Worm (Caenorhabditis elegans): ENCODE results near the gene nhr-216.

The nhr-216 gene

DNA sequence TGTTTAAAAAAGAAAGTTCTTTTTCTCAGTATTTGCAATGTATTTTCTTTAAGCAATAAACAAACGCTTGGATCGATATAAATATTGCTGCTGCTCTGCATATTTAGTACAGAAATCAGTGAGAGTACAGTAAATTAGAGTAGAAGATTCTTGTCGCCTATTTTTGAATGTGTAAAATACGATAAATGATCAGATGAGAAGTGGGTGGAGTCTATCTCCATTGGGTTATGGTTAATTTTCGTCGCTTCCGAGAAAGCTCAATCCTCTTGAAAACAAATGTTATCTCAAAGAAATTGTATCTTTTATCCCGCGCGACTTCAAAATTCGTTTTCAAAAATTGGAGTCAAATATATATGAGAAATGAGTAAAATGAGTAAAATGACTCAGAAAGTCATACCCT is at the start of gene nhr-216:
Gene nhr-216 (minus strand): TSS at position 101 of the 400 bp plus-strand sequence.
- TF ChIP-seq nhr-77 (tag; optimal IDR thresholded peaks at IDR 0.05) (no peak), ceh-9 (tag; optimal IDR thresholded peaks at IDR 0.05) (no peak), elt-1 (tag; optimal IDR thresholded peaks at IDR 0.05) (no peak)

DNA sequence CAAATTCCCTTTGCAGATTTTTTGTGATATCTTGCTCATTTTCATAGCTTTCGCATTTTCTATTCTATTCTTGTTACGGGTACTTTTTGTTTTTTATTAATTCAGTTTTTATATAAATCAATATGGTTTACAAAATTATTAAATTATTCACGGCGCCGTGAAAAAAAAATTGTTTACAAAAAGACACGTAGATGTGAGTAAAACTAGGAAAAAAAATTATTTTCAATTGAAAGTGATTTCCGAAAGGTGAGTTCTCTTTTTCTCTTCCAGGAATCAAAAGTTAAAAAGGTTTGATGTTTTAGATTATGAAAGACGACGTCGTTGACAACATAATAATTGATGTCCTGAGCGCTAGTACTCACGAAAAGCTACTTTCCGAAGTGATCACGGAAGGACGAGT is 49.6 kb upstream of the nhr-216 start, which contains the start of gene C25A6.1:
Gene C25A6.1 (plus strand): TSS at position 301 of the 400 bp plus-strand sequence.
- TF ChIP-seq ceh-82 (tag; optimal IDR thresholded peaks at IDR 0.05) (no peak), daf-12 (tag; optimal IDR thresholded peaks at IDR 0.05) (no peak), mml-1 (tag; optimal IDR thresholded peaks at IDR 0.05) (no peak), nhr-67 (tag; optimal IDR thresholded peaks at IDR 0.05) (no peak), ama-1 (optimal IDR thresholded peaks at IDR 0.05) (no peak)

DNA sequence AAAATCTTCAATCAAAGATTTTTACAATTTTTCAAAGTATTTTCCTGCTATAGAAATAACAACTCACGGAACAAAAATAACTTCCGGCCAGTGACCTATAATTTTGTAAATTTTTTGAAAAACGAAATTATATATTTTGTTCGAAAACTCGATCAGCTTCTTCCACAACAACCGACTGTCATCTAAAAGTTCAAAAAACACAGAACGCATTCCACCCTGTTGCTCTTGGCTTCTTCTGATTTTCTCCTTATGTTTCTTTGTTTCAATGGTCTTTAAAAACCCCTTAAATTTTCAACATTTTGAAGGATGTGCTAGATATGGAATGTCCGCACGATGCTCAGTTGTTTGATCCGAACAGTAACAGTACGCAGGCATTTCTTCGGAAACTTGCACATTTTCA is 46.4 kb upstream of the nhr-216 start, which contains the start of gene dmsr-7:
Gene dmsr-7 (plus strand): TSS at position 301 of the 400 bp plus-strand sequence.
- TF ChIP-seq elt-1 (tag; optimal IDR thresholded peaks at IDR 0.05) (no peak), snpc-4 (tag; optimal IDR thresholded peaks at IDR 0.05) (no peak), unc-39 (tag; optimal IDR thresholded peaks at IDR 0.05) (no peak), unc-62 (GFP tag; optimal IDR thresholded peaks at IDR 0.05) (no peak), mml-1 (tag; optimal IDR thresholded peaks at IDR 0.05) (no peak), ceh-16 (tag; optimal IDR thresholded peaks at IDR 0.05) (no peak), elt-3 (tag; optimal IDR thresholded peaks at IDR 0.05) (no peak), nhr-76 (tag; optimal IDR thresholded peaks at IDR 0.05) (no peak), ceh-9 (tag; optimal IDR thresholded peaks at IDR 0.05) (no peak), nhr-28 (tag; optimal IDR thresholded peaks at IDR 0.05) (no peak), sea-2 (GFP tag; optimal IDR thresholded peaks at IDR 0.05) (no peak), nhr-25 (tag; optimal IDR thresholded peaks at IDR 0.05) (no peak), elt-2 (tag; optimal IDR thresholded peaks at IDR 0.05) (no peak), jun-1 (tag; optimal IDR thresholded peaks at IDR 0.05) (no peak), nhr-77 (tag; optimal IDR thresholded peaks at IDR 0.05) (no peak), ZK546.5 (tag; optimal IDR thresholded peaks at IDR 0.05) (no peak), nhr-11 (tag; optimal IDR thresholded peaks at IDR 0.05) (no peak), zag-1 (tag; optimal IDR thresholded peaks at IDR 0.05) (no peak), daf-12 (tag; optimal IDR thresholded peaks at IDR 0.05) (no peak)

DNA sequence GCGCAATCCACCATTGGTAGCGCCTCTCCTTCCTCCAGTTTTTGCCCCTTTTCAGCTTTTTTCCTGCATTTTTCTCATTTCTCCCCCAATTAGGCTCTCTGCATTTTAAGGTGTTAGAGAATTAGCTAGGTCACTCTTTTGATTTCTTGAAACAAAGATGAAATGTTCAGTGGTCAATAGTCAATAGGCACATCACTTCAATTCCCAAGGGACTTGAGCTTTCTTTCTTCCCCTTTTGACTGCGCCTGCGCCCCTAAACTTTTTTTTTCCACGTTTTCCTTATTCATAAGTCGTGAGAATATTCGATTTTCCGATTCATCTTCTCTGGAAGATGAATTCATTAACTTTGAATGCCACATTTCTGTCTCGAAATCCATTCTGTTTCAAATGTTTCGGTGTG is 45.3 kb upstream of the nhr-216 start:
- TF ChIP-seq ceh-28 (tag; optimal IDR thresholded peaks at IDR 0.05) (no peak), nfya-1 (tag; optimal IDR thresholded peaks at IDR 0.05; ENCODE audit: insufficient read depth) (no peak), mdl-1 (tag; optimal IDR thresholded peaks at IDR 0.05) (no peak), egl-5 (tag; optimal IDR thresholded peaks at IDR 0.05) (no peak), eor-1 (tag; optimal IDR thresholded peaks at IDR 0.05) (no peak), R02D3.7 (tag; optimal IDR thresholded peaks at IDR 0.05) (no peak), nhr-237 (tag; optimal IDR thresholded peaks at IDR 0.05) (no peak), nhr-11 (tag; optimal IDR thresholded peaks at IDR 0.05) (no peak), sea-2 (GFP tag; optimal IDR thresholded peaks at IDR 0.05) (no peak), unc-39 (tag; optimal IDR thresholded peaks at IDR 0.05) (no peak), nhr-28 (tag; optimal IDR thresholded peaks at IDR 0.05) (no peak), nhr-67 (tag; optimal IDR thresholded peaks at IDR 0.05) (no peak), elt-2 (tag; optimal IDR thresholded peaks at IDR 0.05) (no peak), elt-1 (tag; optimal IDR thresholded peaks at IDR 0.05) (no peak), lin-39 (tag; optimal IDR thresholded peaks at IDR 0.05) (no peak), pqm-1 (tag; optimal IDR thresholded peaks at IDR 0.05) (no peak)

DNA sequence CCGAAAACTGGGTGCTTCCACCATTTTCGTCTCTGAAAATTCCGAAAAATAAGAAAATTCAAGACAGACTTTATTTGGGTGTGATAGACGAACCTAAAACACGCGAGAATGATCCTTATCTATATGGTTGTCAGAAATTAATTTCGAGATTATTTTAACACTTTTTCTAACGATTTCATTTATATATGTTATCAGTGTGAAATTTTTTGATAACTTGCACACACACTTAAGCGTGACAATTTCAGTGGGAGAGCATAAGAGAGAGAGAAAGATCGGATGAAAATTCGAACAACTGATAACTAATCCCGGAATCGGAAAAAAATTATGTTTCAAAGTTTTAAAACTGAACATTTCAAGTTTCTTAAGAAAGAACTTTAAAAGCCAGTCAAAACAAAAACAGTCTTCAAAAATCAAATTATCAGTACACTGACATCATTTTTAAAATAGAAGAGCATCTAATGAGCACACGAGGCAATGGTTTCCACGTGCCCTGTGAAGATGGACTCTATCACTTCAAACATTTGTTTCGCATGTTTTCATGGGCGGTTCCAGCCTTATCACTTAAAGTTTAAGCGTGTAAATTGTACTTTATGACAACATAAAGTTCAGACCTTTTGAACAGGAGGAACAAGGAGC is 34.4 kb upstream of the nhr-216 start, which contains the start of gene C35A11.4:
Gene C35A11.4 (minus strand): TSS at position 156 of the 636 bp plus-strand sequence.
- TF ChIP-seq egl-27 (tag; optimal IDR thresholded peaks at IDR 0.05) (peak; percentile 16), ama-1 (optimal IDR thresholded peaks at IDR 0.05) (no peak), elt-2 (tag; optimal IDR thresholded peaks at IDR 0.05) (peak; percentile 99), lin-15B (tag; optimal IDR thresholded peaks at IDR 0.05) (no peak), pqm-1 (tag; optimal IDR thresholded peaks at IDR 0.05) (peak; percentile 79)

Measured in whole organism, L3 larva.